Fruit fly (Drosophila melanogaster) Kc167 (cell line): ENCODE results near the gene Sf3a1.

ENCODE experiments used
- Myc ChIP-seq: fragments of >200 bp; optimal IDR thresholded peaks from 2 replicates; lab custom pipeline; 2017; ENCODE audit warnings: missing external identifiers
- Sin3A ChIP-seq: fragments of >200 bp; optimal IDR thresholded peaks from 2 replicates; lab custom pipeline; 2018; ENCODE audit warnings: missing external identifiers
- h ChIP-seq: fragments of >200 bp; optimal IDR thresholded peaks from 3 replicates; lab custom pipeline; 2018; ENCODE audit warnings: missing external identifiers
- insv ChIP-seq: fragments of >200 bp; optimal IDR thresholded peaks from 3 replicates; lab custom pipeline; 2018; ENCODE audit warnings: missing external identifiers
- psq ChIP-seq: fragments of >200 bp; optimal IDR thresholded peaks from 2 replicates; lab custom pipeline; 2017; ENCODE audit warnings: missing external identifiers
- ttk ChIP-seq: sonication (Bioruptor generic); optimal IDR thresholded peaks from 2 replicates; lab custom pipeline; 2017; ENCODE audit warnings: missing external identifiers

- TF ChIP-seq psq (no peak), Sin3A (lab: Kevin White, UChicago) (no peak), insv (lab: Kevin White, UChicago) (no peak), ttk (no peak), h (lab: Kevin White, UChicago) (no peak), Myc (lab: Kevin White, UChicago) (no peak)
Observed at dm6 chr3R:16987924-16988298, 14.2 kb downstream of the Sf3a1 start.
